Worm (Caenorhabditis elegans) whole organism, L4/young adult: Measurements from ENCODE around the gene C14C6.13.

Experiments
- W03F9.2 ChIP-seq: fragments of 150-350 bp; optimal IDR thresholded peaks from 2 replicates; lab custom pipeline; 2014; ENCODE audit warnings: missing biosample characterization, missing genetic modification characterization
- dao-5 ChIP-seq: sonication (generic microtip); optimal IDR thresholded peaks from 2 replicates; lab custom pipeline; 2016; ENCODE audit warnings: missing genotype, missing genetic modification characterization, moderate library complexity, missing compliant biosample characterization
- him-1 ChIP-seq: sonication (generic microtip); optimal IDR thresholded peaks from 2 replicates; lab custom pipeline; 2016; ENCODE audit warnings: missing genotype, missing genetic modification reagents, missing genetic modification characterization, missing compliant biosample characterization

ce11 chrV:619054-619453 lies 44.5 kb upstream of the C14C6.13 start, which contains the start of gene F48G7.4:
- peak; percentile 36 for TF ChIP-seq W03F9.2
- no peak for TF ChIP-seq him-1 (tag; lab: Kevin White, UChicago)
- TF ChIP-seq dao-5 (tag; lab: Kevin White, UChicago), result no peak
